In genomic region chr2L:10970134-10970533, dm6 we compare ENCODE assay signal across 3 fruit fly cellular contexts.
TF ChIP-seq lines count a peak whose summit lies in the region.

Gene Tmem214 (minus strand): TSS chr2L:10970275.
Gene YL-1 (plus strand): TSS chr2L:10970443.

TF ChIP-seq in whole organism, adult, 20 proteins besides CTCF, POLR2A, EP300 and RAD21 (continued from another document):
- no peak for TF ChIP-seq kay (GFP tag; lab: Kevin White, UChicago; ENCODE audit: borderline replicate concordance)
TF ChIP-seq in whole organism, adult: peak in this region for 9.

TF ChIP-seq in whole organism, embryonic, 481 proteins besides CTCF, POLR2A, EP300 and RAD21 (continued from another document and continues in another):
- peak; percentile 29 for TF ChIP-seq Sry-δ (GFP tag; optimal IDR thresholded peaks at IDR 0.05; lab: Kevin White, UChicago)
- TF ChIP-seq Ets97D (GFP tag; optimal IDR thresholded peaks at IDR 0.05; lab: Kevin White, UChicago), result peak; percentile 41
- no peak for TF ChIP-seq CG7745 (tag; optimal IDR thresholded peaks at IDR 0.05; lab: Kevin White, UChicago)
- TF ChIP-seq ac (GFP tag; optimal IDR thresholded peaks at IDR 0.05; lab: Kevin White, UChicago), result no peak
- TF ChIP-seq CG12659 (GFP tag; optimal IDR thresholded peaks at IDR 0.05; lab: Kevin White, UChicago), result peak; percentile 76
- TF ChIP-seq Oli (tag; optimal IDR thresholded peaks at IDR 0.05; lab: Kevin White, UChicago), result no peak
- peak; percentile 5 for TF ChIP-seq lilli (GFP tag; optimal IDR thresholded peaks at IDR 0.05; lab: Kevin White, UChicago)
- peak; percentile 79 for TF ChIP-seq BEAF-32 (GFP tag; optimal IDR thresholded peaks at IDR 0.05; lab: Kevin White, UChicago)
- TF ChIP-seq NC2β (GFP tag; optimal IDR thresholded peaks at IDR 0.05; lab: Kevin White, UChicago), result peak; percentile 1
- peak in 1 of 2 experiments; percentile 10 for TF ChIP-seq insv (GFP tag; optimal IDR thresholded peaks at IDR 0.05; lab: Kevin White, UChicago)
- no peak for TF ChIP-seq CG32532 (GFP tag; IDR thresholded peaks at IDR 0.05; lab: Robert Waterston, UW)
- TF ChIP-seq CG1603 (tag; optimal IDR thresholded peaks at IDR 0.05; lab: Kevin White, UChicago), result peak; percentile 38
- TF ChIP-seq Hr51 (GFP tag; optimal IDR thresholded peaks at IDR 0.05; lab: Kevin White, UChicago), result no peak
- TF ChIP-seq zf30C (GFP tag; optimal IDR thresholded peaks at IDR 0.05; lab: Kevin White, UChicago), result no peak
- TF ChIP-seq MBD-R2 (GFP tag; IDR thresholded peaks at IDR 0.05; lab: Robert Waterston, UW), result peak; percentile 87
- peak; percentile 4 for TF ChIP-seq PHDP (tag; optimal IDR thresholded peaks at IDR 0.05; lab: Kevin White, UChicago)
- no peak for TF ChIP-seq Stat92E (GFP tag; optimal IDR thresholded peaks at IDR 0.05; lab: Kevin White, UChicago)
- peak; percentile 8 for TF ChIP-seq CG12299 (tag; optimal IDR thresholded peaks at IDR 0.05; lab: Kevin White, UChicago)
- TF ChIP-seq CG9797 (GFP tag; optimal IDR thresholded peaks at IDR 0.05; lab: Kevin White, UChicago), result peak; percentile 90
- peak; percentile 74 for TF ChIP-seq stwl (tag; optimal IDR thresholded peaks at IDR 0.05; lab: Kevin White, UChicago)
- no peak for TF ChIP-seq Aef1 (GFP tag; IDR thresholded peaks at IDR 0.05; lab: Robert Waterston, UW)
- TF ChIP-seq pzg (GFP tag; optimal IDR thresholded peaks at IDR 0.05; lab: Kevin White, UChicago), result peak; percentile 77
- TF ChIP-seq nau (GFP tag; optimal IDR thresholded peaks at IDR 0.05; lab: Kevin White, UChicago), result no peak
- peak; percentile 6 for TF ChIP-seq CG10147 (GFP tag; optimal IDR thresholded peaks at IDR 0.05; lab: Kevin White, UChicago)
- TF ChIP-seq hth (optimal IDR thresholded peaks at IDR 0.05; lab: Kevin White, UChicago), result no peak
- peak; percentile 43 for TF ChIP-seq Lhr (GFP tag; optimal IDR thresholded peaks at IDR 0.05; lab: Kevin White, UChicago)
- peak; percentile 93 for TF ChIP-seq scrt (GFP tag; optimal IDR thresholded peaks at IDR 0.05; lab: Kevin White, UChicago)
- TF ChIP-seq sna (GFP tag; IDR thresholded peaks at IDR 0.05; lab: Robert Waterston, UW; ENCODE audit: partially characterized antibody), result peak; percentile 57; the same call in 1 of the 2 replicates
- peak; percentile 73 for TF ChIP-seq CG13287 (GFP tag; IDR thresholded peaks at IDR 0.05; lab: Robert Waterston, UW; ENCODE audit: partially characterized antibody)
- TF ChIP-seq Pdp1 (GFP tag; optimal IDR thresholded peaks at IDR 0.05; lab: Kevin White, UChicago), result peak in 1 of 2 experiments; percentile 51
- TF ChIP-seq grau (tag; optimal IDR thresholded peaks at IDR 0.05; lab: Kevin White, UChicago), result peak; percentile 11
- peak; percentile 95 for TF ChIP-seq CG4617 (GFP tag; optimal IDR thresholded peaks at IDR 0.05; lab: Kevin White, UChicago; ENCODE audit: borderline replicate concordance)
- 0 out of 3 replicates have a peak, but pooled peaks have one; percentile 23 for TF ChIP-seq CG14860 (GFP tag; IDR thresholded peaks at IDR 0.05; lab: Robert Waterston, UW; ENCODE audit: partially characterized antibody)
- no peak for TF ChIP-seq CG11093 (GFP tag; IDR thresholded peaks at IDR 0.05; lab: Robert Waterston, UW)
- TF ChIP-seq gfzf (GFP tag; optimal IDR thresholded peaks at IDR 0.05; lab: Kevin White, UChicago), result peak; percentile 81
- TF ChIP-seq CG3995 (GFP tag; optimal IDR thresholded peaks at IDR 0.05; lab: Kevin White, UChicago), result peak; percentile 17
- TF ChIP-seq CG11504 (tag; optimal IDR thresholded peaks at IDR 0.05; lab: Kevin White, UChicago), result no peak
- peak; percentile 51 for TF ChIP-seq amos (GFP tag; IDR thresholded peaks at IDR 0.05; lab: Robert Waterston, UW; ENCODE audit: partially characterized antibody)
- TF ChIP-seq fd102C (GFP tag; optimal IDR thresholded peaks at IDR 0.05; lab: Kevin White, UChicago), result no peak
- TF ChIP-seq CG5953 (GFP tag; IDR thresholded peaks at IDR 0.05; lab: Robert Waterston, UW), result no peak
- peak; percentile 88 for TF ChIP-seq kni (GFP tag; optimal IDR thresholded peaks at IDR 0.05; lab: Kevin White, UChicago)
- no peak for TF ChIP-seq kay (GFP tag; optimal IDR thresholded peaks at IDR 0.05; lab: Kevin White, UChicago)
- TF ChIP-seq zen2 (GFP tag; IDR thresholded peaks at IDR 0.05; lab: Robert Waterston, UW; ENCODE audit: partially characterized antibody), result no peak
- TF ChIP-seq CG13123 (GFP tag; optimal IDR thresholded peaks at IDR 0.05; lab: Kevin White, UChicago), result no peak
- TF ChIP-seq maf-S (GFP tag; optimal IDR thresholded peaks at IDR 0.05; lab: Kevin White, UChicago), result no peak
- peak; percentile 28 for TF ChIP-seq CG15514 (GFP tag; optimal IDR thresholded peaks at IDR 0.05; lab: Kevin White, UChicago)
- TF ChIP-seq nmo (GFP tag; optimal IDR thresholded peaks at IDR 0.05; lab: Kevin White, UChicago), result peak; percentile 68
- TF ChIP-seq slp2 (GFP tag; optimal IDR thresholded peaks at IDR 0.05; lab: Kevin White, UChicago), result no peak
- peak; percentile 15; the same call in 1 of the 2 replicates for TF ChIP-seq bbx (GFP tag; IDR thresholded peaks at IDR 0.05; lab: Robert Waterston, UW; ENCODE audit: partially characterized antibody)
- TF ChIP-seq CG10267 (tag; optimal IDR thresholded peaks at IDR 0.05; lab: Kevin White, UChicago), result peak; percentile 46
- TF ChIP-seq Elba2 (GFP tag; optimal IDR thresholded peaks at IDR 0.05; lab: Kevin White, UChicago), result peak; percentile 64
- peak; percentile 2 for TF ChIP-seq CG15601 (tag; optimal IDR thresholded peaks at IDR 0.05; lab: Kevin White, UChicago)
- TF ChIP-seq CG3281 (GFP tag; optimal IDR thresholded peaks at IDR 0.05; lab: Kevin White, UChicago), result peak; percentile 42
- TF ChIP-seq Bgb (GFP tag; IDR thresholded peaks at IDR 0.05; lab: Robert Waterston, UW; ENCODE audit: partially characterized antibody), result peak; percentile 42
- TF ChIP-seq CG30403 (GFP tag; optimal IDR thresholded peaks at IDR 0.05; lab: Kevin White, UChicago), result peak; percentile 15
- TF ChIP-seq CG31441 (GFP tag; IDR thresholded peaks at IDR 0.05; lab: Robert Waterston, UW), result 0 out of 2 replicates have a peak, but pooled peaks have one; percentile 9
- peak; percentile 7 for TF ChIP-seq CG9727 (GFP tag; optimal IDR thresholded peaks at IDR 0.05; lab: Kevin White, UChicago)
- TF ChIP-seq Nf-YC (tag; optimal IDR thresholded peaks at IDR 0.05; lab: Kevin White, UChicago), result peak; percentile 44
- peak; percentile 91 for TF ChIP-seq CG7928 (GFP tag; optimal IDR thresholded peaks at IDR 0.05; lab: Kevin White, UChicago)
- TF ChIP-seq Dll (GFP tag; IDR thresholded peaks at IDR 0.05; lab: Robert Waterston, UW; ENCODE audit: partially characterized antibody), result peak; percentile 62; the same call in 1 of the 4 replicates
- no peak for TF ChIP-seq grn (GFP tag; optimal IDR thresholded peaks at IDR 0.05; lab: Kevin White, UChicago)
- no peak for TF ChIP-seq zfh1 (GFP tag; IDR thresholded peaks at IDR 0.05; lab: Robert Waterston, UW)

TF ChIP-seq in whole organism, prepupa, 60 proteins besides CTCF, POLR2A, EP300 and RAD21 (continued from another document):
- no peak for TF ChIP-seq CG6276 (GFP tag; optimal IDR thresholded peaks at IDR 0.05; lab: Kevin White, UChicago)
- no peak for TF ChIP-seq Eip75B (GFP tag; optimal IDR thresholded peaks at IDR 0.05; lab: Kevin White, UChicago)
- TF ChIP-seq Smox (GFP tag; optimal IDR thresholded peaks at IDR 0.05; lab: Kevin White, UChicago), result no peak
- TF ChIP-seq CG3919 (GFP tag; optimal IDR thresholded peaks at IDR 0.05; lab: Kevin White, UChicago), result no peak
- TF ChIP-seq lz (GFP tag; optimal IDR thresholded peaks at IDR 0.05; lab: Kevin White, UChicago), result no peak
- TF ChIP-seq CG8119 (GFP tag; IDR thresholded peaks at IDR 0.05; lab: Robert Waterston, UW), result no peak
- TF ChIP-seq fd85E (GFP tag; optimal IDR thresholded peaks at IDR 0.05; lab: Kevin White, UChicago), result no peak
- no peak for TF ChIP-seq pdm3 (GFP tag; optimal IDR thresholded peaks at IDR 0.05; lab: Kevin White, UChicago)
- TF ChIP-seq CG4318 (GFP tag; optimal IDR thresholded peaks at IDR 0.05; lab: Kevin White, UChicago), result no peak
- TF ChIP-seq CG1621 (tag; optimal IDR thresholded peaks at IDR 0.05; lab: Kevin White, UChicago), result no peak
- TF ChIP-seq CG10631 (GFP tag; optimal IDR thresholded peaks at IDR 0.05; lab: Kevin White, UChicago), result no peak
- TF ChIP-seq CG9139 (GFP tag; optimal IDR thresholded peaks at IDR 0.05; lab: Kevin White, UChicago), result no peak
- no peak for TF ChIP-seq CG10669 (GFP tag; optimal IDR thresholded peaks at IDR 0.05; lab: Kevin White, UChicago)
- TF ChIP-seq CG11294 (GFP tag; IDR thresholded peaks at IDR 0.05; lab: Robert Waterston, UW), result no peak
- no peak for TF ChIP-seq dac (GFP tag; optimal IDR thresholded peaks at IDR 0.05; lab: Kevin White, UChicago)
- TF ChIP-seq fd59A (GFP tag; optimal IDR thresholded peaks at IDR 0.05; lab: Kevin White, UChicago), result no peak
- no peak for TF ChIP-seq Lpt (GFP tag; optimal IDR thresholded peaks at IDR 0.05; lab: Kevin White, UChicago)
- TF ChIP-seq Sox14 (GFP tag; optimal IDR thresholded peaks at IDR 0.05; lab: Kevin White, UChicago), result peak; percentile 14
TF ChIP-seq in whole organism, prepupa: peak in this region for 6.
